Fruit fly (Drosophila melanogaster) whole organism, pupa: Measurements from ENCODE around the gene CG33490.
A peak's percentile ranks its signal among the peaks of the same experiment; 100 is the strongest.

Experiments
- CG10348 ChIP-seq: fragments of 200-800 bp; sonication (Bioruptor generic); IDR thresholded peaks from 2 replicates; pipeline ENCODE4 v1.3.6; 2022; ENCODE audit warnings: missing biosample characterization, missing genetic modification characterization
- CG12605 ChIP-seq: fragments of 200-800 bp; sonication (Bioruptor generic); IDR thresholded peaks from 2 replicates; pipeline ENCODE4 v1.3.6; 2022; ENCODE audit warnings: missing biosample characterization, missing genetic modification characterization
- CG13204 ChIP-seq: fragments of 200-800 bp; sonication (Bioruptor generic); optimal IDR thresholded peaks from 2 replicates; lab custom pipeline; 2018; ENCODE audit warnings: missing biosample characterization, mild to moderate bottlenecking, missing genetic modification characterization, moderate library complexity
- CG17806 ChIP-seq: fragments of 200-800 bp; sonication (Bioruptor generic); optimal IDR thresholded peaks from 2 replicates; lab custom pipeline; 2018; ENCODE audit warnings: missing biosample characterization, mild to moderate bottlenecking, missing genetic modification characterization, moderate library complexity
- CG32121 ChIP-seq: fragments of 200-800 bp; sonication (Bioruptor generic); IDR thresholded peaks from 2 replicates; pipeline ENCODE4 v1.3.6; 2022; ENCODE audit warnings: missing biosample characterization, missing genetic modification characterization
- CG34367 ChIP-seq: fragments of 200-800 bp; sonication (Bioruptor generic); optimal IDR thresholded peaks from 2 replicates; lab custom pipeline; 2018; ENCODE audit warnings: missing biosample characterization, mild to moderate bottlenecking, missing genetic modification characterization
- CG4496 ChIP-seq: fragments of 200-800 bp; sonication (Bioruptor generic); IDR thresholded peaks from 3 replicates; pipeline ENCODE4 v1.3.6; 2022; ENCODE audit warnings: missing biosample characterization, missing genetic modification characterization
- CG8159 ChIP-seq: fragments of 200-800 bp; sonication (Bioruptor generic); optimal IDR thresholded peaks from 3 replicates; lab custom pipeline; 2018; ENCODE audit warnings: missing biosample characterization, mild to moderate bottlenecking, missing genetic modification characterization, moderate library complexity
- CG8301 ChIP-seq: fragments of 200-800 bp; sonication (Bioruptor generic); optimal IDR thresholded peaks from 2 replicates; lab custom pipeline; 2018; ENCODE audit warnings: missing biosample characterization, mild to moderate bottlenecking, missing genetic modification characterization
- CG9948 ChIP-seq: fragments of 200-800 bp; sonication (Bioruptor generic); optimal IDR thresholded peaks from 2 replicates; lab custom pipeline; 2018; ENCODE audit warnings: missing biosample characterization, mild to moderate bottlenecking, missing genetic modification characterization, moderate library complexity
- D1 ChIP-seq: fragments of 200-800 bp; sonication (Bioruptor generic); optimal IDR thresholded peaks from 2 replicates; lab custom pipeline; 2018; ENCODE audit warnings: missing biosample characterization, mild to moderate bottlenecking, missing genetic modification characterization, moderate library complexity
- EcR ChIP-seq: fragments of 200-800 bp; sonication (Bioruptor generic); optimal IDR thresholded peaks from 3 replicates; lab custom pipeline; 2019; ENCODE audit warnings: missing biosample characterization, missing genetic modification characterization, mild to moderate bottlenecking, moderate library complexity, missing genetic modification reagents
- Ets98B ChIP-seq: fragments of 200-800 bp; sonication (Bioruptor generic); IDR thresholded peaks from 2 replicates; pipeline ENCODE4 v1.3.6; 2022; ENCODE audit warnings: missing biosample characterization, missing genetic modification characterization
- Pif1A ChIP-seq: fragments of 200-800 bp; sonication (Bioruptor generic); optimal IDR thresholded peaks from 3 replicates; lab custom pipeline; 2016; ENCODE audit warnings: missing biosample characterization, missing genetic modification characterization
- Pif1B ChIP-seq: fragments of 200-800 bp; sonication (Bioruptor generic); optimal IDR thresholded peaks from 3 replicates; lab custom pipeline; 2016; ENCODE audit warnings: missing biosample characterization, missing genetic modification characterization
- Snoo ChIP-seq: fragments of 200-800 bp; sonication (Bioruptor generic); optimal IDR thresholded peaks from 3 replicates; lab custom pipeline; 2017; ENCODE audit warnings: missing biosample characterization, mild to moderate bottlenecking, missing genetic modification characterization, inconsistent platforms
- fd96Ca ChIP-seq: fragments of 200-800 bp; sonication (Bioruptor generic); IDR thresholded peaks from 3 replicates; pipeline ENCODE4 v1.3.6; 2022; ENCODE audit warnings: missing biosample characterization, missing genetic modification characterization
- gl ChIP-seq: fragments of 200-800 bp; sonication (Bioruptor generic); optimal IDR thresholded peaks from 2 replicates; lab custom pipeline; 2018; ENCODE audit warnings: missing biosample characterization, mild to moderate bottlenecking, missing genetic modification characterization
- rn ChIP-seq: fragments of 200-800 bp; sonication (Bioruptor generic); IDR thresholded peaks from 2 replicates; pipeline ENCODE4 v1.3.6; 2022; ENCODE audit warnings: missing biosample characterization, missing genetic modification characterization

Gene CG33490

dm6 chr3L:11528397-11528923, 46.0 kb downstream of the CG33490 start:
- TF ChIP-seq CG32121 (GFP tag; lab: Robert Waterston, UW) = no peak
- no peak for TF ChIP-seq CG34367 (tag; lab: Kevin White, UChicago)
- no peak for TF ChIP-seq CG13204 (GFP tag; lab: Kevin White, UChicago)
- TF ChIP-seq D1 (tag; lab: Kevin White, UChicago) = no peak
- TF ChIP-seq CG9948 = no peak
- no peak for TF ChIP-seq rn
- TF ChIP-seq CG17806 (tag; lab: Kevin White, UChicago) = no peak
- TF ChIP-seq EcR (GFP tag; lab: Kevin White, UChicago) = no peak
- no peak for TF ChIP-seq fd96Ca (GFP tag; lab: Robert Waterston, UW)
- TF ChIP-seq CG8159 (tag; lab: Kevin White, UChicago) = no peak
- no peak for TF ChIP-seq Pif1B (GFP tag; lab: Kevin White, UChicago)
- TF ChIP-seq CG8301 (tag; lab: Kevin White, UChicago) = no peak
- no peak for TF ChIP-seq Snoo (tag; lab: Kevin White, UChicago)
- TF ChIP-seq Pif1A (GFP tag; lab: Kevin White, UChicago) = no peak
- no peak for TF ChIP-seq CG12605 (GFP tag; lab: Robert Waterston, UW)
- TF ChIP-seq Ets98B (GFP tag; lab: Robert Waterston, UW) = no peak
- TF ChIP-seq CG4496 (GFP tag; lab: Robert Waterston, UW) = no peak
- no peak for TF ChIP-seq gl (tag; lab: Kevin White, UChicago)
- TF ChIP-seq CG10348 = no peak

- TF ChIP-seq EcR (GFP tag; lab: Kevin White, UChicago) = peak; percentile 51
- TF ChIP-seq CG10348 = no peak
These were observed 47.7 kb downstream of the CG33490 start for dm6 chr3L:11526644-11527184.

dm6 chr3L:11525765-11526164, 48.7 kb downstream of the CG33490 start:
- peak; percentile 27 for TF ChIP-seq EcR (GFP tag; lab: Kevin White, UChicago)
- no peak for TF ChIP-seq D1 (tag; lab: Kevin White, UChicago)

- TF ChIP-seq rn (no peak), CG8159 (tag; lab: Kevin White, UChicago) (no peak)
These were observed 51.2 kb downstream of the CG33490 start for dm6 chr3L:11523286-11523685.
